Fruit fly (Drosophila melanogaster) whole organism, adult: Measurements from ENCODE around the gene CG6974.

Experiments
- CG11617 ChIP-seq: fragments of 200-800 bp; sonication (Bioruptor generic); optimal IDR thresholded peaks from 2 replicates; lab custom pipeline; 2017; ENCODE audit warnings: mild to moderate bottlenecking, missing biosample characterization, missing genetic modification reagents, missing genetic modification characterization
- CG12768 ChIP-seq: fragments of 200-800 bp; sonication (Bioruptor generic); optimal IDR thresholded peaks from 2 replicates; lab custom pipeline; 2017; ENCODE audit warnings: missing biosample characterization, missing genetic modification characterization, mild to moderate bottlenecking, moderate library complexity, missing genetic modification reagents
- CG14711 ChIP-seq: fragments of 200-800 bp; sonication (Bioruptor generic); optimal IDR thresholded peaks from 2 replicates; lab custom pipeline; 2018; ENCODE audit warnings: missing biosample characterization, mild to moderate bottlenecking, missing genetic modification characterization, moderate library complexity
- CG1620 ChIP-seq: fragments of 200-800 bp; sonication (Bioruptor generic); optimal IDR thresholded peaks from 2 replicates; lab custom pipeline; 2016; ENCODE audit warnings: missing biosample characterization, missing genetic modification characterization
- CG33017 ChIP-seq: fragments of 200-800 bp; sonication (Bioruptor generic); optimal IDR thresholded peaks from 2 replicates; lab custom pipeline; 2018; ENCODE audit warnings: missing biosample characterization, mild to moderate bottlenecking, missing genetic modification characterization, moderate library complexity
- CG5204 ChIP-seq: fragments of 200-800 bp; sonication (Bioruptor generic); optimal IDR thresholded peaks from 2 replicates; lab custom pipeline; 2016; ENCODE audit warnings: missing biosample characterization, missing genetic modification characterization
- CG7045 ChIP-seq: fragments of 200-800 bp; sonication (Bioruptor generic); optimal IDR thresholded peaks from 2 replicates; lab custom pipeline; 2017; ENCODE audit warnings: missing biosample characterization, mild to moderate bottlenecking, missing genetic modification characterization
- CG7101 ChIP-seq: fragments of 200-800 bp; sonication (Bioruptor generic); optimal IDR thresholded peaks from 2 replicates; lab custom pipeline; 2018; ENCODE audit warnings: missing biosample characterization, mild to moderate bottlenecking, missing genetic modification characterization, moderate library complexity
- Clk ChIP-seq: fragments of 200-800 bp; sonication (Bioruptor generic); optimal IDR thresholded peaks from 2 replicates; lab custom pipeline; 2017; ENCODE audit warnings: missing biosample characterization, missing genetic modification characterization
- Crg-1 ChIP-seq: fragments of 200-800 bp; sonication (Bioruptor generic); optimal IDR thresholded peaks from 2 replicates; lab custom pipeline; 2016; ENCODE audit warnings: missing biosample characterization, missing genetic modification characterization
- Hr96 ChIP-seq: fragments of 200-800 bp; sonication (Bioruptor generic); optimal IDR thresholded peaks from 2 replicates; lab custom pipeline; 2016; ENCODE audit warnings: missing biosample characterization, missing genetic modification characterization
- Mnt ChIP-seq: fragments of 200-800 bp; sonication (Bioruptor generic); optimal IDR thresholded peaks from 2 replicates; lab custom pipeline; 2016; ENCODE audit warnings: missing biosample characterization, mild to moderate bottlenecking, missing genetic modification characterization
- bab1 ChIP-seq: fragments of 200-800 bp; sonication (Bioruptor generic); optimal IDR thresholded peaks from 3 replicates; lab custom pipeline; 2019; ENCODE audit warnings: missing biosample characterization, mild to moderate bottlenecking, missing genetic modification characterization, moderate library complexity
- cic ChIP-seq: fragments of 200-800 bp; sonication (Bioruptor generic); optimal IDR thresholded peaks from 2 replicates; lab custom pipeline; 2017; ENCODE audit warnings: missing biosample characterization, mild to moderate bottlenecking, missing genetic modification characterization, moderate library complexity
- cnc ChIP-seq, 2 experiments: fragments of >200 bp; optimal IDR thresholded peaks; 2 replicates each; lab custom pipeline; 2017
- kay ChIP-seq: fragments of 200-800 bp; sonication (Bioruptor generic); peaks from one replicate; lab custom pipeline; 2016; ENCODE audit warnings: missing biosample characterization, missing genetic modification characterization, borderline replicate concordance
- pad ChIP-seq: fragments of 200-800 bp; sonication (Bioruptor generic); optimal IDR thresholded peaks from 3 replicates; lab custom pipeline; 2017; ENCODE audit warnings: missing biosample characterization, missing genetic modification characterization, mild to moderate bottlenecking, moderate library complexity, missing genetic modification reagents
- tj ChIP-seq: fragments of 200-800 bp; sonication (Bioruptor generic); optimal IDR thresholded peaks from 3 replicates; lab custom pipeline; 2017; ENCODE audit warnings: missing biosample characterization, mild to moderate bottlenecking, missing genetic modification characterization, moderate library complexity
- toe ChIP-seq: fragments of 200-800 bp; sonication (Bioruptor generic); optimal IDR thresholded peaks from 2 replicates; lab custom pipeline; 2016; ENCODE audit warnings: missing biosample characterization, missing genetic modification characterization

The CG6974 gene

dm6 chr3R:15076963-15077362 is 2.1 kb downstream of the CG6974 start, which contains the start of gene dpr9:
TSS of gene dpr9 (minus strand) at chr3R:15077206.
- TF ChIP-seq pad (peak; percentile 40), Crg-1 (GFP tag; lab: Kevin White, UChicago) (no peak)

dm6 chr3R:15057214-15057613 is 21.9 kb downstream of the CG6974 start:
- TF ChIP-seq CG14711 (tag; lab: Kevin White, UChicago) (no peak), CG11617 (GFP tag; lab: Kevin White, UChicago) (no peak), CG5204 (no peak), cnc (optimal IDR thresholded peaks at IDR 0.05; lab: Kevin White, UChicago) (no peak), cic (no peak), kay (GFP tag; lab: Kevin White, UChicago) (no peak), Hr96 (GFP tag; lab: Kevin White, UChicago) (no peak), Crg-1 (GFP tag; lab: Kevin White, UChicago) (no peak), Clk (GFP tag; lab: Kevin White, UChicago) (no peak), CG7101 (no peak), bab1 (GFP tag; lab: Kevin White, UChicago) (no peak), pad (no peak), CG7045 (GFP tag; lab: Kevin White, UChicago) (no peak), CG1620 (GFP tag; lab: Kevin White, UChicago) (no peak), CG12768 (no peak), tj (GFP tag; lab: Kevin White, UChicago) (no peak), toe (GFP tag; lab: Kevin White, UChicago) (no peak), CG33017 (tag; lab: Kevin White, UChicago) (no peak)

DNA sequence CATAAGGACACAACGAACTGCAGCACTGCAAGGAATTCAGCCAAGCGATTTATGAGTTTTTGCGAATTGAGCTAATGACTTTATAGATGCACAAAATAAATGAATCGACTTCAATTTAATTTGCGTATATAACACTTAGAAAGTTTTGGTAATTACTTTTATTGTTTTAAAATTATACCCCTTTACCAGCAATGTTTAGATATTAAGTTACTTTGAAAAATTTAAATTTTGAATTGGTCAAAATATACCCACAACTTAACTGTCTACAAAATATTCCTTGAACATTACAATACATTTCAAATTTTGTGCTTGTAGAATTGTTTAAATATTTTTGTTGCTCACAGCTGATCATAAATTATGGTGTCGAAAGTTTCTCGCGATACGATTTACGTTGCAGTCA is 42.0 kb downstream of the CG6974 start, which contains the start of gene RpL10Aa:
Gene RpL10Aa, plus strand, starts transcription at position 301 of the 400 bp plus-strand sequence.
- no peak for TF ChIP-seq CG12768
- no peak for TF ChIP-seq CG11617 (GFP tag; lab: Kevin White, UChicago)
- no peak for TF ChIP-seq Crg-1 (GFP tag; lab: Kevin White, UChicago)
- no peak for TF ChIP-seq CG7045 (GFP tag; lab: Kevin White, UChicago)
- TF ChIP-seq toe (GFP tag; lab: Kevin White, UChicago) = no peak
- no peak for TF ChIP-seq CG33017 (tag; lab: Kevin White, UChicago)
- no peak for TF ChIP-seq bab1 (GFP tag; lab: Kevin White, UChicago)
- TF ChIP-seq tj (GFP tag; lab: Kevin White, UChicago) = no peak
- TF ChIP-seq Hr96 (GFP tag; lab: Kevin White, UChicago) = no peak
- TF ChIP-seq Mnt (GFP tag; lab: Kevin White, UChicago) = no peak
- no peak for TF ChIP-seq pad
- no peak for TF ChIP-seq cic
- no peak for TF ChIP-seq cnc (optimal IDR thresholded peaks at IDR 0.05; lab: Kevin White, UChicago)
- TF ChIP-seq kay (GFP tag; lab: Kevin White, UChicago) = no peak
- TF ChIP-seq Clk (GFP tag; lab: Kevin White, UChicago) = no peak

DNA sequence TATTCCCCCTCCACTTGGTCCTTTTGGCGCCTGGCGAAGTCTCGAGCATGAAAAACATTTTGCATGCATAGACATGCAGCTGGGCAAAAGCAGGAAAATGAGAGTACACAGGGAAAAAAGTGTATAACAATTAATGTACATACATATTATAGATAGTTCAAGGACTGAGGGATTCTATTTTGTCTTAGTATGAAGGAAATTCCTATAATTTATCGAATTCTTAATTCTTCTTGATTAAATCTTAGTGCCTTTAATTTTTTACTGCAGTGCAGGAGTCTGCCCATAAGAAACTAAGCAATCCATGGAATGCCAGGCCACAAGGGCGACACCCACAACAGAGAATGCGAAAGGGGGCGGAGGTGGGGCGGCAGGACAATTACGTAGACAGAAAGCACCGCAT is 47.4 kb downstream of the CG6974 start:
- TF ChIP-seq CG5204 (no peak), CG33017 (tag; lab: Kevin White, UChicago) (no peak), CG12768 (no peak), toe (GFP tag; lab: Kevin White, UChicago) (no peak), CG7101 (no peak), Crg-1 (GFP tag; lab: Kevin White, UChicago) (no peak), Hr96 (GFP tag; lab: Kevin White, UChicago) (no peak), Clk (GFP tag; lab: Kevin White, UChicago) (no peak), CG11617 (GFP tag; lab: Kevin White, UChicago) (no peak), tj (GFP tag; lab: Kevin White, UChicago) (no peak)
